Worm (Caenorhabditis elegans): Measurements from ENCODE around the gene F01D5.2.

F01D5.2 gene

DNA sequence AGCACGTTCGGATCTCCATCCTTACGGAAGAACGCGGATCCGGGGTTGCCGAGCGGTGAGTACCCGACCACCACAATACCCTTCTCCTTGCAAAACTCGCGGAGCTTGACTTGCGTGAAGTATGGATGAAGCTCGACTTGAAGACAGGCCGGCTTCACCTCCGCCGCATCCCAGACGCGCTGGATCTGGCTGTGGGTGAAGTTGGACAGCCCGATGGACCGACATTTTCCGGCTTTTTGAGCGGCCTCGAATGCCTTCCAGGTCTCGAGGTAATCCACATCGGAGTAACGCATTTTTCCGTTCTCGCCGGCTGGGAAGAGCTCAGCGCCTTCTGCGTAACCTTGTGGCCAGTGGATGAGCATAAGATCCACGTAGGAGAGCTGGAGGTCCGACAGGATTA lies 26.7 kb downstream of the F01D5.2 start:
- no peak for TF ChIP-seq aly-2 (tag; optimal IDR thresholded peaks at IDR 0.05)
- no peak for TF ChIP-seq egl-27 (tag; optimal IDR thresholded peaks at IDR 0.05)
- TF ChIP-seq pqm-1 (tag; optimal IDR thresholded peaks at IDR 0.05) = no peak
- no peak for TF ChIP-seq fkh-2 (tag; optimal IDR thresholded peaks at IDR 0.05)
- no peak for TF ChIP-seq daf-12 (tag; optimal IDR thresholded peaks at IDR 0.05)
- TF ChIP-seq ZK546.5 (tag; optimal IDR thresholded peaks at IDR 0.05) = no peak
- TF ChIP-seq nhr-43 (tag; optimal IDR thresholded peaks at IDR 0.05; ENCODE audit: poor library complexity, severe bottlenecking) = no peak
- TF ChIP-seq mml-1 (tag; optimal IDR thresholded peaks at IDR 0.05) = no peak
- TF ChIP-seq nhr-237 (tag; optimal IDR thresholded peaks at IDR 0.05) = no peak
- no peak for TF ChIP-seq nhr-67 (tag; optimal IDR thresholded peaks at IDR 0.05)
- no peak for TF ChIP-seq nhr-77 (tag; optimal IDR thresholded peaks at IDR 0.05)
- no peak for TF ChIP-seq elt-3 (tag; optimal IDR thresholded peaks at IDR 0.05)
- TF ChIP-seq nhr-28 (tag; optimal IDR thresholded peaks at IDR 0.05) = no peak
- no peak for TF ChIP-seq nhr-11 (tag; optimal IDR thresholded peaks at IDR 0.05)
- TF ChIP-seq hmg-11 (tag; optimal IDR thresholded peaks at IDR 0.05) = no peak

DNA sequence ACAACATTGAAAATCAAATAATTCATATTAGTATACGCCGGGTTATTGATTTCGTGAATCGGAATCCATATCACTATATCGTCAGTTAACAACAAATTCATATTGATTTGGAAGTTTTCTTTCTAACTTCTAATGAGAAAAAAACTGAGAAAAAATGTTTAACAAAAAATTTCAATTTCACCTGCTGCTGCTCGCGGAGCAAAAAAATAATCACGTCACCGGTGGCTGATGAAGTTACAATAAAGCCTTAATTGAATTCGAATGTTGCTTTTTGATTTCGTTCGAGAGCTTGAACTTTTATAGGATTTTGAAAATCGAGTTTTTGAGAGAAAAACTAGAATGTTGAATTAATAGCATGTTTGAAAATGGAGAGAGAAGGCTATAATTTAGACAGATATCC lies 29.9 kb downstream of the F01D5.2 start, which contains the start of gene sre-43:
Gene sre-43, minus strand, starts transcription at position 101 of the 400 bp plus-strand sequence.
- TF ChIP-seq nhr-11 (tag; optimal IDR thresholded peaks at IDR 0.05) (no peak), fos-1 (tag; optimal IDR thresholded peaks at IDR 0.05) (no peak), nhr-67 (tag; optimal IDR thresholded peaks at IDR 0.05) (no peak), unc-39 (tag; optimal IDR thresholded peaks at IDR 0.05) (no peak), fkh-2 (tag; optimal IDR thresholded peaks at IDR 0.05) (no peak), skn-1 (tag; optimal IDR thresholded peaks at IDR 0.05) (no peak), tbx-2 (tag; optimal IDR thresholded peaks at IDR 0.05) (no peak), ceh-82 (tag; optimal IDR thresholded peaks at IDR 0.05) (no peak), elt-3 (tag; optimal IDR thresholded peaks at IDR 0.05) (no peak), sea-2 (GFP tag; optimal IDR thresholded peaks at IDR 0.05) (no peak), ztf-4 (tag; optimal IDR thresholded peaks at IDR 0.05) (no peak)

DNA sequence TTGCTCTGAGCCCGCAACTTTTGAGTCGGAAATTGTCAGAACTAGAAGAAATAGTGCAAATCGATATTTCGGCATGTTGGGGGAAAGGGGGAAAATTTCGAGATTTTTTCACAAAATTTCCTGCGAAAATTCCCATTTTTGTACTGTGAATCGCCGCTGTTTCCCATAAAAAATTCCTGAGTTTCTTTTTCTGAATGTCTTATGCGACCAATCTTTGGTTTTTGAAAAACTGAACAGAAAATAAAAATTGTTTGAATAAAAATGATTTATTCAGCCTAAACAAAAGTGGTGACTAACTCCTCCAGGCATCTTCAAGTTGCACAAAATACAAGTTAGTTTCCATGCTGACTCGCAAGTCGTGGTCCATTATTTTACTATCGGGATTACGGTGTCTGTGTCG lies 32.6 kb downstream of the F01D5.2 start, which contains the start of gene W07G1.7:
Gene W07G1.7, minus strand, starts transcription at position 101 of the 400 bp plus-strand sequence.
- TF ChIP-seq daf-12 (tag; optimal IDR thresholded peaks at IDR 0.05) = no peak
- no peak for TF ChIP-seq nhr-23 (tag; optimal IDR thresholded peaks at IDR 0.05)
- TF ChIP-seq ztf-4 (tag; optimal IDR thresholded peaks at IDR 0.05) = no peak
- no peak for TF ChIP-seq elt-2 (tag; optimal IDR thresholded peaks at IDR 0.05)

DNA sequence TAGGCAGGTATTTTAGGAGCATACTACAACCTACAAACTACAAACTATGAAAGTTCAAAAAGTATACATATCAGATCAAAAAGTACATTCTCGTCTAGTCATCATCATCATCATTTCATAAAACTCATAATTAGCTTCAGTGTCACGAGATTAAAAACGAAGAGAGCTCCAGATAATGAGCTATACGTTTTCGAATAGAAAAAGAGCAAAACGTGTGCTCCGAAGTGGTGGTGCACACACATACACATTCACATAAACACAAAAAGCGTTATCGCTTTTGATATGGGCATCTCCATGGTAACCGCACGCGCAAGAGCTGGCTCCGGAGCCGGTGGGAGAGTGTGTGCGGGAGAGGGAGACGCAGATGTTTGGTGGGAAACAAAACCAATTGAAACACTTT lies 34.5 kb downstream of the F01D5.2 start:
- no peak for TF ChIP-seq elt-1 (tag; optimal IDR thresholded peaks at IDR 0.05)
- TF ChIP-seq lsy-12 (tag; optimal IDR thresholded peaks at IDR 0.05) = no peak
- TF ChIP-seq nhr-12 (tag; optimal IDR thresholded peaks at IDR 0.05) = no peak
- TF ChIP-seq ztf-4 (tag; optimal IDR thresholded peaks at IDR 0.05) = no peak
- TF ChIP-seq ama-1 (optimal IDR thresholded peaks at IDR 0.05) = no peak
- no peak for TF ChIP-seq eor-1 (tag; optimal IDR thresholded peaks at IDR 0.05)
- no peak for TF ChIP-seq aly-2 (tag; optimal IDR thresholded peaks at IDR 0.05)
- no peak for TF ChIP-seq snpc-4 (tag; optimal IDR thresholded peaks at IDR 0.05)
- TF ChIP-seq nhr-67 (tag; optimal IDR thresholded peaks at IDR 0.05) = no peak
- no peak for TF ChIP-seq ZK546.5 (tag; optimal IDR thresholded peaks at IDR 0.05)
- TF ChIP-seq mdl-1 (tag; optimal IDR thresholded peaks at IDR 0.05) = no peak
- TF ChIP-seq daf-12 (tag; optimal IDR thresholded peaks at IDR 0.05) = no peak
- no peak for TF ChIP-seq fos-1 (tag; optimal IDR thresholded peaks at IDR 0.05)
- no peak for TF ChIP-seq R02D3.7 (tag; optimal IDR thresholded peaks at IDR 0.05)
- TF ChIP-seq lin-39 (tag; optimal IDR thresholded peaks at IDR 0.05) = no peak
- no peak for TF ChIP-seq unc-62 (GFP tag; optimal IDR thresholded peaks at IDR 0.05)
- no peak for TF ChIP-seq hmg-11 (tag; optimal IDR thresholded peaks at IDR 0.05)
- no peak for TF ChIP-seq unc-39 (tag; optimal IDR thresholded peaks at IDR 0.05)

DNA sequence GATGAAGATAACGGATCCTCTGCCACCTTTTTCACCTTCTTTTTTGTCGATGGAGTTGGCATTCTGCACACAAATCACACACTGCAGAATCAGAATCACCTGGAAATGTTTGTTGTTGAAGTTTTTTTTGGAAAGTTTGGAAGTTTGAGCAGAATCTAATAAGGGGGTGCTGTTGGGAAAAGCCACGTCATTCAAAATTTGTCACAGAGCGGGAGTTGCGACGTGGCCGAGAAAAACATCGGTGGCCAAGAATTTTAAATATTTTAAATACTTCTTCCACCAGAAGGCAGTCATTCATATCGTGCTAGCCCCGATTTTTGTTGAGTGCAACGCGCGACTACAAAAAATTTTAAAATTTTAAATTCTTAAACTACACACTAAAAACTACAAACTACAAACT lies 36.5 kb downstream of the F01D5.2 start, which contains the start of gene rpi-1:
Gene rpi-1, minus strand, starts transcription at position 101 of the 400 bp plus-strand sequence.
- no peak for TF ChIP-seq pha-4 (tag; optimal IDR thresholded peaks at IDR 0.05)
- no peak for TF ChIP-seq skn-1 (tag; optimal IDR thresholded peaks at IDR 0.05)
- TF ChIP-seq egl-27 (tag; optimal IDR thresholded peaks at IDR 0.05) = no peak
- TF ChIP-seq tbx-2 (tag; optimal IDR thresholded peaks at IDR 0.05) = no peak
- no peak for TF ChIP-seq egl-5 (tag; optimal IDR thresholded peaks at IDR 0.05)
- TF ChIP-seq ama-1 (optimal IDR thresholded peaks at IDR 0.05) = no peak
- no peak for TF ChIP-seq ztf-11 (tag; optimal IDR thresholded peaks at IDR 0.05)
- TF ChIP-seq elt-2 (tag; optimal IDR thresholded peaks at IDR 0.05) = no peak
- TF ChIP-seq ZK546.5 (tag; optimal IDR thresholded peaks at IDR 0.05) = no peak
- TF ChIP-seq unc-62 (GFP tag; optimal IDR thresholded peaks at IDR 0.05) = no peak
- no peak for TF ChIP-seq ceh-9 (tag; optimal IDR thresholded peaks at IDR 0.05)
- TF ChIP-seq pqm-1 (tag; optimal IDR thresholded peaks at IDR 0.05) = no peak
- TF ChIP-seq nhr-11 (tag; optimal IDR thresholded peaks at IDR 0.05) = no peak
- TF ChIP-seq elt-3 (tag; optimal IDR thresholded peaks at IDR 0.05) = no peak
- TF ChIP-seq nhr-25 (tag; optimal IDR thresholded peaks at IDR 0.05) = no peak
- TF ChIP-seq mdl-1 (tag; optimal IDR thresholded peaks at IDR 0.05) = no peak
